Worm (Caenorhabditis elegans): ENCODE results near the gene ubc-20.
"Not testable (repeated sequence)": the region's sequence is repeated elsewhere in the genome, so short reads cannot be mapped to it uniquely, and the experiment has no call there.

ce11 chrIII:168376-168775 lies 20.3 kb upstream of the ubc-20 start:
- TF ChIP-seq ttx-3, pha-4 (tag; optimal IDR thresholded peaks at IDR 0.05): not testable (repeated sequence)
